Worm (Caenorhabditis elegans) whole organism, late embryonic: Measurements from ENCODE around the gene H38K22.6.

Experiments used
- C08G9.2 ChIP-seq: sonication (generic microtip); optimal IDR thresholded peaks from 2 replicates; lab custom pipeline; 2016; ENCODE audit warnings: mild to moderate bottlenecking, missing genetic modification characterization, moderate library complexity, missing compliant biosample characterization
- C38D4.7 ChIP-seq: fragments of 200-800 bp; sonication (Bioruptor generic); optimal IDR thresholded peaks from 2 replicates; lab custom pipeline; 2018; ENCODE audit warnings: mild to moderate bottlenecking, missing genetic modification characterization, moderate library complexity, missing compliant biosample characterization
- F13H6.1 ChIP-seq: sonication (generic microtip); optimal IDR thresholded peaks from 2 replicates; lab custom pipeline; 2016; ENCODE audit warnings: missing genetic modification characterization, missing compliant biosample characterization
- K02D7.2 ChIP-seq: sonication (generic microtip); optimal IDR thresholded peaks from 2 replicates; lab custom pipeline; 2017; ENCODE audit warnings: mild to moderate bottlenecking, missing genetic modification characterization, missing compliant biosample characterization
- K09A11.1 ChIP-seq: sonication (generic microtip); optimal IDR thresholded peaks from 2 replicates; lab custom pipeline; 2017; ENCODE audit warnings: antibody characterized with exemption, mild to moderate bottlenecking, missing genetic modification characterization, missing compliant biosample characterization; ENCODE audit not compliant: insufficient read depth
- T23F11.4 ChIP-seq: fragments of 200-800 bp; sonication (Bioruptor generic); optimal IDR thresholded peaks from 2 replicates; lab custom pipeline; 2018; ENCODE audit warnings: mild to moderate bottlenecking, missing genetic modification characterization, missing compliant biosample characterization
- Y22D7AL.16 ChIP-seq: sonication (generic microtip); optimal IDR thresholded peaks from 2 replicates; lab custom pipeline; 2016; ENCODE audit warnings: missing genetic modification characterization, missing compliant biosample characterization
- ahr-1 ChIP-seq: sonication (generic microtip); optimal IDR thresholded peaks from 2 replicates; lab custom pipeline; 2016; ENCODE audit warnings: missing genetic modification characterization, missing compliant biosample characterization
- ama-1 ChIP-seq: fragments of 150-350 bp; optimal IDR thresholded peaks from 2 replicates; lab custom pipeline; 2014
- ceh-14 ChIP-seq: sonication (generic microtip); optimal IDR thresholded peaks from 2 replicates; lab custom pipeline; 2016; ENCODE audit warnings: missing genotype, missing genetic modification characterization, missing compliant biosample characterization
- ceh-18 ChIP-seq: sonication (generic microtip); optimal IDR thresholded peaks from 2 replicates; lab custom pipeline; 2016; ENCODE audit warnings: missing genetic modification characterization, missing compliant biosample characterization
- ceh-19 ChIP-seq: fragments of 200-800 bp; sonication (Bioruptor generic); optimal IDR thresholded peaks from 2 replicates; lab custom pipeline; 2018; ENCODE audit warnings: mild to moderate bottlenecking, missing genetic modification characterization, missing compliant biosample characterization
- ceh-2 ChIP-seq: sonication (generic microtip); optimal IDR thresholded peaks from 2 replicates; lab custom pipeline; 2016; ENCODE audit warnings: missing genotype, missing genetic modification characterization, missing compliant biosample characterization
- ceh-22 ChIP-seq: sonication (generic microtip); optimal IDR thresholded peaks from 2 replicates; lab custom pipeline; 2017; ENCODE audit warnings: missing biosample characterization, missing genetic modification characterization
- ceh-24 ChIP-seq: sonication (generic microtip); optimal IDR thresholded peaks from 2 replicates; lab custom pipeline; 2016; ENCODE audit warnings: mild to moderate bottlenecking, missing genetic modification characterization, missing compliant biosample characterization
- ceh-30 ChIP-seq: fragments of 150-350 bp; optimal IDR thresholded peaks from 2 replicates; lab custom pipeline; 2014; ENCODE audit warnings: missing biosample characterization, missing genetic modification characterization
- ceh-31 ChIP-seq: sonication (generic microtip); optimal IDR thresholded peaks from 2 replicates; lab custom pipeline; 2016; ENCODE audit warnings: missing genetic modification characterization, missing compliant biosample characterization
- ceh-45 ChIP-seq: fragments of 200-800 bp; sonication (Bioruptor generic); IDR thresholded peaks from 2 replicates; pipeline ENCODE4 v1.3.6; 2022; ENCODE audit warnings: missing genetic modification reagents, missing genetic modification characterization, missing compliant biosample characterization
- ceh-6 ChIP-seq: fragments of 200-800 bp; sonication (Bioruptor generic); optimal IDR thresholded peaks from 2 replicates; lab custom pipeline; 2018; ENCODE audit warnings: mild to moderate bottlenecking, missing genetic modification characterization, missing compliant biosample characterization
- ceh-9 ChIP-seq: sonication (generic microtip); optimal IDR thresholded peaks from 2 replicates; lab custom pipeline; 2016; ENCODE audit warnings: mild to moderate bottlenecking, missing genetic modification characterization, inconsistent platforms, missing compliant biosample characterization
- elt-2 ChIP-seq: sonication (generic microtip); optimal IDR thresholded peaks from 2 replicates; lab custom pipeline; 2016; ENCODE audit warnings: missing genetic modification reagents, missing genetic modification characterization, missing compliant biosample characterization
- ets-4 ChIP-seq: sonication (generic microtip); optimal IDR thresholded peaks from 2 replicates; lab custom pipeline; 2016; ENCODE audit warnings: missing genetic modification characterization, missing compliant biosample characterization
- fax-1 ChIP-seq: sonication (generic microtip); optimal IDR thresholded peaks from 2 replicates; lab custom pipeline; 2016; ENCODE audit warnings: missing genotype, missing genetic modification characterization, missing compliant biosample characterization
- fkh-10 ChIP-seq: fragments of 150-350 bp; optimal IDR thresholded peaks from 2 replicates; lab custom pipeline; 2014; ENCODE audit warnings: missing biosample characterization, missing genetic modification reagents, missing genetic modification characterization
- fkh-6 ChIP-seq: sonication (generic microtip); optimal IDR thresholded peaks from 2 replicates; lab custom pipeline; 2016; ENCODE audit warnings: missing genetic modification characterization, missing compliant biosample characterization
- gmeb-2 ChIP-seq: sonication (generic microtip); optimal IDR thresholded peaks from 2 replicates; lab custom pipeline; 2016; ENCODE audit warnings: missing genetic modification characterization, inconsistent platforms, missing compliant biosample characterization
- hlh-13 ChIP-seq: fragments of 200-800 bp; sonication (Bioruptor generic); optimal IDR thresholded peaks from 2 replicates; lab custom pipeline; 2018; ENCODE audit warnings: mild to moderate bottlenecking, missing genetic modification characterization, missing compliant biosample characterization
- hlh-15 ChIP-seq: sonication (generic microtip); optimal IDR thresholded peaks from 2 replicates; lab custom pipeline; 2016; ENCODE audit warnings: missing genetic modification characterization, missing compliant biosample characterization
- hlh-30 ChIP-seq: sonication (generic microtip); optimal IDR thresholded peaks from 2 replicates; lab custom pipeline; 2017; ENCODE audit warnings: antibody characterized with exemption, missing genetic modification characterization, missing compliant biosample characterization; ENCODE audit not compliant: insufficient read depth
- hlh-6 ChIP-seq: sonication (generic microtip); optimal IDR thresholded peaks from 2 replicates; lab custom pipeline; 2016; ENCODE audit warnings: missing genotype, missing genetic modification characterization, missing compliant biosample characterization
- hlh-8 ChIP-seq: sonication (generic microtip); optimal IDR thresholded peaks from 2 replicates; lab custom pipeline; 2016; ENCODE audit warnings: missing genotype, missing genetic modification characterization, missing compliant biosample characterization
- lim-6 ChIP-seq: sonication (generic microtip); optimal IDR thresholded peaks from 2 replicates; lab custom pipeline; 2016; ENCODE audit warnings: missing genetic modification characterization, missing compliant biosample characterization
- madf-2 ChIP-seq: sonication (generic microtip); optimal IDR thresholded peaks from 2 replicates; lab custom pipeline; 2017; ENCODE audit warnings: missing genetic modification characterization, missing compliant biosample characterization
- nhr-11 ChIP-seq: fragments of 150-350 bp; optimal IDR thresholded peaks from 2 replicates; lab custom pipeline; 2014; ENCODE audit warnings: missing biosample characterization, missing genetic modification characterization
- nhr-232 ChIP-seq: sonication (generic microtip); optimal IDR thresholded peaks from 2 replicates; lab custom pipeline; 2016; ENCODE audit warnings: missing genetic modification characterization, missing compliant biosample characterization
- pat-9 ChIP-seq: fragments of 200-800 bp; sonication (Bioruptor generic); optimal IDR thresholded peaks from 2 replicates; lab custom pipeline; 2018; ENCODE audit warnings: mild to moderate bottlenecking, missing genetic modification characterization, moderate library complexity, missing compliant biosample characterization
- pax-1 ChIP-seq: fragments of 150-350 bp; optimal IDR thresholded peaks from 2 replicates; lab custom pipeline; 2014; ENCODE audit warnings: missing biosample characterization, missing genetic modification characterization
- ref-2 ChIP-seq: sonication (generic microtip); optimal IDR thresholded peaks from 2 replicates; lab custom pipeline; 2016; ENCODE audit warnings: missing genetic modification characterization, missing compliant biosample characterization
- rnt-1 ChIP-seq: sonication (generic microtip); optimal IDR thresholded peaks from 2 replicates; lab custom pipeline; 2016; ENCODE audit warnings: missing genetic modification characterization, missing compliant biosample characterization
- sdc-2 ChIP-seq: sonication (generic microtip); optimal IDR thresholded peaks from 2 replicates; lab custom pipeline; 2016; ENCODE audit warnings: missing genotype, missing genetic modification characterization, missing compliant biosample characterization
- sox-2 ChIP-seq: fragments of 200-800 bp; sonication (Bioruptor generic); IDR thresholded peaks from 2 replicates; pipeline ENCODE4 v1.3.6; 2022; ENCODE audit warnings: missing genetic modification reagents, missing genetic modification characterization, missing compliant biosample characterization
- syd-9 ChIP-seq: sonication (generic microtip); optimal IDR thresholded peaks from 2 replicates; lab custom pipeline; 2016; ENCODE audit warnings: mild to moderate bottlenecking, missing genetic modification characterization, moderate library complexity, missing compliant biosample characterization
- tbx-2 ChIP-seq: sonication (generic microtip); optimal IDR thresholded peaks from 2 replicates; lab custom pipeline; 2016; ENCODE audit warnings: missing genetic modification characterization, missing compliant biosample characterization
- tbx-7 ChIP-seq: sonication (generic microtip); optimal IDR thresholded peaks from 2 replicates; lab custom pipeline; 2016; ENCODE audit warnings: missing genotype, missing genetic modification characterization, missing compliant biosample characterization
- unc-3 ChIP-seq, 2 experiments: fragments of 200-800 bp in 1 of 2; sonication (Bioruptor generic) in 1 of 2; sonication (generic microtip) in 1 of 2; conservative IDR thresholded peaks in 1 of 2; optimal IDR thresholded peaks in 1 of 2; 2 replicates each; pipeline versions ENCODE4 v1.3.6 to Lab custom; 2016 to 2022; ENCODE audit warnings: missing compliant biosample characterization in 2 of 2, missing genetic modification characterization in 2 of 2, missing genetic modification reagents in 1 of 2
- unc-55 ChIP-seq: sonication (generic microtip); optimal IDR thresholded peaks from 2 replicates; lab custom pipeline; 2017; ENCODE audit warnings: missing biosample characterization, missing genetic modification reagents, missing genetic modification characterization
- unc-86 ChIP-seq: sonication (generic microtip); optimal IDR thresholded peaks from 2 replicates; lab custom pipeline; 2016; ENCODE audit warnings: missing genetic modification characterization, missing compliant biosample characterization
- zip-5 ChIP-seq: sonication (generic microtip); optimal IDR thresholded peaks from 2 replicates; lab custom pipeline; 2016; ENCODE audit warnings: missing genetic modification characterization, missing compliant biosample characterization

H38K22.6 gene

DNA sequence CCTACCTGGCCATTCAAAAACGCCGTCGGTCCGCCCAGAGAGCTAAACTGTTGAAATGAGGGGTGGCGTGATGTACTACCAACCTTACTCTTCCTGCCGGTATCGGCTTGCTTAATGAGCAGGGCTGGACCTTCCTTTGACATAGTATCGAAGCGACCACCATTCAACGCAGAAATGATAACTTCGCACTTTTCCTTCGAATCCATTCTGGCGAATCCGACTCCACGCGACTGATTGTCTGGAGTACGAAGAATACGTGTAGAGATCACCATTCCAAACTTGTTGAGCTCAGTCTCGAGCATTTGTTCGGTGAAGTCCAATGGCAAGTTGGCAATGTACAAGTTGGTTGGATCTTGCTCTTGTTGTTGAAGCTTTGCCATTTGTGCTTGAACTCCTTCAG is 42.0 kb upstream of the H38K22.6 start:
- TF ChIP-seq ceh-2 (tag; lab: Kevin White, UChicago) (no peak), elt-2 (no peak), fkh-10 (no peak), nhr-11 (tag; lab: Kevin White, UChicago) (no peak), fax-1 (tag; lab: Kevin White, UChicago) (no peak), ceh-9 (tag; lab: Kevin White, UChicago) (no peak), hlh-13 (GFP tag; lab: Kevin White, UChicago) (no peak), hlh-30 (tag; lab: Kevin White, UChicago) (no peak), ceh-45 (GFP tag; lab: Robert Waterston, UW) (no peak), pax-1 (no peak), tbx-7 (tag; lab: Kevin White, UChicago) (no peak), Y22D7AL.16 (no peak), fkh-6 (tag; lab: Kevin White, UChicago) (no peak), pat-9 (tag; lab: Kevin White, UChicago) (no peak), C08G9.2 (tag; lab: Kevin White, UChicago) (no peak), unc-86 (no peak)
- TF ChIP-seq, all 69 proteins: peak for 0

DNA sequence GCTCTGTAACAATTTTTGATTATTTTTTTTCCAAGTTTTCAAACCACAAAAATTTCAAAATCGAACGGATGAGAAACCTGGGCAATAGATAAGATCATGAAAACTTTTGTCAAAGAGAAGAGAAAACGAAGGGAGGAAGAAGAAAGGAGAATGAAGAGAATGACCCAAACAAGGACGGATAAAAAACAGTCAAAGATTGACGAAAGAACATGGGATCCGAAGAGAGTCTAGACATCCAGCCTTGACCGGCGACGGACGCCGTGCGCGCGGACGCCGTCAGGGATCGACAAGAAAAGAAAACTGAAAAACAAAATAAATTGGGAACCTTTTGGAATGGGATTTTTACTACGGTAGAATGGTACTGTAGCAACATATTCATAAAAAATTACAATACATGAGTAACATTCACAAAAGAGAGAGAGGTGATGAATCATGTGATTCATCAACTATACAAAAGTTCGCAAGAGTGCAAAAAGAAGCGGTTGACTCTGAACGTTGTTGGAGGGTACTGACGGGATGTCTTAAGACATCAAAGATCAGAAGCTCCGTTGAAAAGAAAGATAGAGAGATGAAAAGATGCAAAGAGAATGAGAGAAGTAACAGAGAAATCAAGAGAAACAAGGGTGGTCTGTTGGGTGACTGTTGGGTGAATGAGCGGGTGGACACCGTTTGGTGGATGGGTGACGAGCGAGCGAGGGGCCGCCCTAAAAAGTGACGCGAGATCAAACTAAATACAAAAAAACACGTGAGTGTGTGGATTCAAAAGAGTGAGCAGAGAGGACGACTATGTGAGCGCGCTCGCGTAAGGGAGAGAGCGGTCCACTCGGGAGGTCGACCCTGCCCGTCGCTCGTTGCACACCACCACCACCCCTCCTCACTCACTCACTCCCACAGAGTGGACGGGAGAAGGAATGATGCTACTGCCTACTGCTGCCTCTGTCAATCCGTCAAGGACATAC is 39.7 kb upstream of the H38K22.6 start, which contains the start of gene sup-26:
Gene sup-26 (minus strand): TSS at position 10 of the 959 bp plus-strand sequence.
- TF ChIP-seq ama-1 (no peak), tbx-7 (tag; lab: Kevin White, UChicago) (no peak), rnt-1 (no peak), sdc-2 (tag; lab: Kevin White, UChicago) (peak; percentile 70), nhr-11 (tag; lab: Kevin White, UChicago) (no peak), ref-2 (peak; percentile 65), ceh-24 (tag; lab: Kevin White, UChicago) (no peak), unc-55 (GFP tag; lab: Kevin White, UChicago) (peak; percentile 16), sox-2 (GFP tag; lab: Robert Waterston, UW) (no peak), hlh-13 (GFP tag; lab: Kevin White, UChicago) (no peak), nhr-232 (tag; lab: Kevin White, UChicago) (no peak), unc-3 (GFP tag; conservative IDR thresholded peaks at IDR 0.05; lab: Robert Waterston, UW) (no peak), unc-3 (tag; optimal IDR thresholded peaks at IDR 0.05; lab: Kevin White, UChicago) (no peak), ceh-6 (GFP tag; lab: Kevin White, UChicago) (peak; percentile 19), zip-5 (no peak), lim-6 (tag; lab: Kevin White, UChicago) (no peak), madf-2 (tag; lab: Kevin White, UChicago) (no peak), ceh-30 (tag; lab: Kevin White, UChicago) (no peak), ceh-22 (tag; lab: Kevin White, UChicago) (no peak), hlh-8 (no peak), hlh-15 (no peak), gmeb-2 (tag; lab: Kevin White, UChicago) (no peak), ceh-14 (no peak), Y22D7AL.16 (no peak), tbx-2 (tag; lab: Kevin White, UChicago) (peak; percentile 65), syd-9 (tag; lab: Kevin White, UChicago) (peak; percentile 6), hlh-30 (tag; lab: Kevin White, UChicago) (peak; percentile 84), ceh-31 (peak; percentile 41), C08G9.2 (tag; lab: Kevin White, UChicago) (no peak), T23F11.4 (GFP tag; lab: Kevin White, UChicago) (no peak), fkh-10 (no peak), ceh-19 (GFP tag; lab: Kevin White, UChicago) (no peak), K09A11.1 (no peak), C38D4.7 (GFP tag; lab: Kevin White, UChicago) (no peak), K02D7.2 (no peak), ahr-1 (tag; lab: Kevin White, UChicago) (no peak), ets-4 (tag; lab: Kevin White, UChicago) (no peak), fkh-6 (tag; lab: Kevin White, UChicago) (peak; percentile 57), ceh-18 (tag; lab: Kevin White, UChicago) (peak; percentile 33), hlh-6 (tag; lab: Kevin White, UChicago) (peak; percentile 40), ceh-2 (tag; lab: Kevin White, UChicago) (peak; percentile 28), F13H6.1 (no peak)
